Worm (Caenorhabditis elegans): ENCODE data around the gene zip-11.

The zip-11 gene

DNA sequence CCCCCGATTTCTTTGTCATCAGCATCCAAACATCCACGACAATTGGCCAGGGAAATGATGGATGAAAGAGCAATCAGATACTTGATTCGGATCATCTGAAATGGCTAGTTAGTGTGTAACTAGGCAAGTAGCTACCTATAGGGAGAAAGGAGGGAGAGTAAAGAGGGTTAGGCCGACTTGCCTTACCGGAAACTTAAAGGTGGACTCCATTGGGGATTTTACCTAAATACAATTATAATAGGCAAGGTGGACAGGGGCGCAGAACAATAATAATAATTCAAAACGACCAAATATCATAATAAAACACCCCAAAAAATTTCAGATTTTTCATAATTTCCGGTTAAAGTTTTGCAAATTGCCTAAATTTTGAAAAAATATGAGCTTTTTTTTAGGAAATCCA lies 43.5 kb upstream of the zip-11 start, which contains the start of gene clec-173:
TSS of gene clec-173 (minus strand) at position 101 of the 400 bp plus-strand sequence.
- no peak for TF ChIP-seq mxl-1 (tag; optimal IDR thresholded peaks at IDR 0.05)
- no peak for TF ChIP-seq Y67H2A.10 (GFP tag; conservative IDR thresholded peaks at IDR 0.05)
- TF ChIP-seq B0261.1 (tag; optimal IDR thresholded peaks at IDR 0.05): no peak
- TF ChIP-seq rec-8 (tag; optimal IDR thresholded peaks at IDR 0.05): no peak
- no peak for TF ChIP-seq T26A5.8 (tag; optimal IDR thresholded peaks at IDR 0.05)
- TF ChIP-seq D2030.7 (GFP tag; IDR thresholded peaks at IDR 0.05): no peak
- no peak for TF ChIP-seq lsl-1 (GFP tag; optimal IDR thresholded peaks at IDR 0.05)

DNA sequence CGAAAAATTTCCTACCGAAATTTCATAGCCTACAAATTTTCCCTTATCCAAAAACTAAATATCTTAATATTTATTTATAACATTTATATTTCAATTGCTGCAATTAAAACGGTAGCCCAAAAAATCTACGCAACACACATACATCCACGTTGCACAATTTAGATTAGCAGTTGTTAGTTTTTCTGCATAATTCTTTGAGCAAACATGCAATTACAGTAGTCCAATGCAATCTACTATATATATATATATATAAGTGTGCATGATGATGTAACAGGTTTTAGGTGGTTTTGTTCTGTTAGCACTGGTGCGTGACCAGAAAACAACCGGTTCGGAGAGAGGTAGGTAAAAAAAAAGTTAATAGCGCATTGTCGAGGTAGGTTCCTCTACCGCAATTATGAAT lies 39.7 kb upstream of the zip-11 start:
- TF ChIP-seq C06A6.2 (GFP tag; conservative IDR thresholded peaks at IDR 0.05) (no peak), hmg-1.2 (GFP tag; IDR thresholded peaks at IDR 0.05) (no peak), nfya-2 (GFP tag; IDR thresholded peaks at IDR 0.05) (no peak), lin-40 (tag; optimal IDR thresholded peaks at IDR 0.05) (no peak), sptf-2 (GFP tag; optimal IDR thresholded peaks at IDR 0.05) (no peak), aptf-2 (GFP tag; conservative IDR thresholded peaks at IDR 0.05) (no peak), him-1 (tag; optimal IDR thresholded peaks at IDR 0.05) (no peak), athp-1 (tag; optimal IDR thresholded peaks at IDR 0.05) (no peak), ZK185.1 (tag; optimal IDR thresholded peaks at IDR 0.05; ENCODE audit: poor library complexity, severe bottlenecking) (no peak), ets-4 (GFP tag; optimal IDR thresholded peaks at IDR 0.05) (no peak), hlh-26 (GFP tag; conservative IDR thresholded peaks at IDR 0.05) (no peak), attf-3 (GFP tag; conservative IDR thresholded peaks at IDR 0.05) (no peak), lag-1 (GFP tag; IDR thresholded peaks at IDR 0.05) (no peak), F22D6.2 (tag; optimal IDR thresholded peaks at IDR 0.05) (no peak)

DNA sequence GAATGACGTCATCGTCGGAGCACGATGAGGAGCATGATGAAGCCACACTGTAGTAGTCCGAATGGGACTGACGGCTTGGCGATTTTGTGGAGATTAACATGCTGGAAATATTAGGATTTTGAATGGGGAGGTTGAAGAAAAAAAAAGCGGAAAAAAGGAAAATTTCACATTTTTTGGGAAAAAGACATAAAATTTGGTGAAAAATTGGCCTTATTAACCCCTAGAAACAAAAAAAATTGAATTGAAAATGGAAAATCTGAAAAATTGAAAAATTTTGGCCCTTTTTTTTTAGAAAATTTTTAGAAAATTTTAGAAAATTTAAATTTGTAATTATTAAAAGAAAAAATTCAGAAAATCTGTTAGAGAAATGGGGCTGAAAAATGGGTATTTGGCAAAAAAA lies 37.8 kb upstream of the zip-11 start, which contains the start of gene T26C12.3:
TSS of gene T26C12.3 (minus strand) at position 101 of the 400 bp plus-strand sequence.
- TF ChIP-seq lag-1 (GFP tag; IDR thresholded peaks at IDR 0.05) (no peak), ama-1 (optimal IDR thresholded peaks at IDR 0.05) (no peak), ama-1 (GFP tag; optimal IDR thresholded peaks at IDR 0.05) (no peak), sptf-2 (GFP tag; optimal IDR thresholded peaks at IDR 0.05) (no peak), hmg-20 (GFP tag; IDR thresholded peaks at IDR 0.05) (no peak), B0336.3 (GFP tag; IDR thresholded peaks at IDR 0.05) (no peak), egl-18 (GFP tag; IDR thresholded peaks at IDR 0.05) (no peak), sea-2 (GFP tag; IDR thresholded peaks at IDR 0.05) (no peak), madf-3 (GFP tag; IDR thresholded peaks at IDR 0.05) (no peak), tbp1 (GFP tag; optimal IDR thresholded peaks at IDR 0.05) (no peak), Y53G8AR.9 (GFP tag; conservative IDR thresholded peaks at IDR 0.05) (no peak)

DNA sequence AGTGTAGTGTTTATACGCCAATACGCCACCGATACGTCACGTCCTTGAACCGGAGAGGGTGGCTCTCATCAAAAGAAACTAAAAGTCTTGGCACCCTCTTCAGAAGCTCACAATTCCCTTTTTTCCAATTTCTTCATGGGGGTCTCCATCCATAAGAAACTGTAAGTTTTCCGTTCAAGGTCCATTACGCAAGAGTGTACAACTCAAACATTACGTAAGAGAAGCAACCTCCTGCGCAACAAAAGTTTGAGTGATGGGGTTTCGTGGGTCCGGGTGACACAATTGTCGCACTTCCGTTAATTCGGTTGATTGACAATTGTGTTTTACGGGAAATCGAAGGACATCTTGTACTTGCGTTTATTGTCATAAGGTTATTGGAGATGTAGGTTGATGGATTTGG lies 32.3 kb upstream of the zip-11 start:
- TF ChIP-seq sptf-2 (GFP tag; optimal IDR thresholded peaks at IDR 0.05) (no peak), B0261.1 (tag; optimal IDR thresholded peaks at IDR 0.05) (no peak), nhr-90 (tag; optimal IDR thresholded peaks at IDR 0.05) (no peak), pbrm-1 (GFP tag; IDR thresholded peaks at IDR 0.05) (no peak), hsf-1 (GFP tag; IDR thresholded peaks at IDR 0.05) (no peak), Y56A3A.18 (GFP tag; IDR thresholded peaks at IDR 0.05) (no peak), madf-8 (GFP tag; conservative IDR thresholded peaks at IDR 0.05) (no peak), ztf-6 (GFP tag; IDR thresholded peaks at IDR 0.05) (no peak), C17E4.6 (GFP tag; IDR thresholded peaks at IDR 0.05) (no peak), lsy-27 (tag; optimal IDR thresholded peaks at IDR 0.05; ENCODE audit: borderline replicate concordance, insufficient read depth) (no peak), repo-1 (tag; optimal IDR thresholded peaks at IDR 0.05) (no peak), ceh-100 (GFP tag; IDR thresholded peaks at IDR 0.05) (no peak), Y53F4B.3 (GFP tag; IDR thresholded peaks at IDR 0.05) (no peak)

All from whole organism, young adult.